Worm (Caenorhabditis elegans) whole organism, mixed stage, embryonic: ENCODE measurements around the gene aps-2.

Experiments
- M03D4.4 ChIP-seq: sonication (generic microtip); optimal IDR thresholded peaks from 2 replicates; lab custom pipeline; 2017; ENCODE audit warnings: mild to moderate bottlenecking, missing genetic modification characterization, missing compliant biosample characterization
- bed-3 ChIP-seq: fragments of 200-800 bp; sonication (Bioruptor generic); optimal IDR thresholded peaks from 3 replicates; lab custom pipeline; 2018; ENCODE audit warnings: mild to moderate bottlenecking, missing genetic modification characterization, moderate library complexity, missing compliant biosample characterization
- blmp-1 ChIP-seq: fragments of 150-350 bp; optimal IDR thresholded peaks from 2 replicates; lab custom pipeline; 2014; ENCODE audit warnings: missing biosample characterization, missing genetic modification characterization
- ceh-39 ChIP-seq: fragments of 150-350 bp; optimal IDR thresholded peaks from 2 replicates; lab custom pipeline; 2014; ENCODE audit warnings: missing biosample characterization, missing genetic modification characterization
- ceh-83 ChIP-seq: fragments of 200-800 bp; sonication (Bioruptor generic); optimal IDR thresholded peaks from 2 replicates; lab custom pipeline; 2018; ENCODE audit warnings: mild to moderate bottlenecking, missing genetic modification characterization, missing compliant biosample characterization
- ces-1 ChIP-seq: fragments of 150-350 bp; optimal IDR thresholded peaks from 2 replicates; lab custom pipeline; 2014; ENCODE audit warnings: missing biosample characterization, missing genetic modification reagents, missing genetic modification characterization
- cnd-1 ChIP-seq: fragments of 200-800 bp; sonication (Bioruptor generic); optimal IDR thresholded peaks from 2 replicates; lab custom pipeline; 2018; ENCODE audit warnings: mild to moderate bottlenecking, missing genetic modification characterization, missing compliant biosample characterization
- drap-1 ChIP-seq: fragments of 200-800 bp; sonication (Bioruptor generic); optimal IDR thresholded peaks from 3 replicates; lab custom pipeline; 2018; ENCODE audit warnings: mild to moderate bottlenecking, missing genetic modification characterization, missing compliant biosample characterization
- elt-1 ChIP-seq: sonication (generic microtip); optimal IDR thresholded peaks from 2 replicates; lab custom pipeline; 2017; ENCODE audit warnings: missing genetic modification characterization, mild to moderate bottlenecking, missing compliant biosample characterization, antibody characterized with exemption, moderate library complexity, borderline replicate concordance; ENCODE audit not compliant: insufficient read depth
- elt-3 ChIP-seq: fragments of 150-350 bp; optimal IDR thresholded peaks from 2 replicates; lab custom pipeline; 2014; ENCODE audit warnings: missing biosample characterization, missing genetic modification characterization
- flh-1 ChIP-seq: fragments of 200-800 bp; sonication (Bioruptor generic); optimal IDR thresholded peaks from 2 replicates; lab custom pipeline; 2018; ENCODE audit warnings: mild to moderate bottlenecking, missing genetic modification characterization, moderate library complexity, missing compliant biosample characterization
- ham-2 ChIP-seq: fragments of 200-800 bp; sonication (Bioruptor generic); optimal IDR thresholded peaks from 2 replicates; lab custom pipeline; 2018; ENCODE audit warnings: mild to moderate bottlenecking, missing genetic modification characterization, missing compliant biosample characterization
- hlh-1 ChIP-seq: fragments of 150-350 bp; optimal IDR thresholded peaks from 2 replicates; lab custom pipeline; 2014; ENCODE audit warnings: missing biosample characterization, missing genetic modification reagents, missing genetic modification characterization
- lin-13 ChIP-seq: fragments of 150-350 bp; optimal IDR thresholded peaks from 2 replicates; lab custom pipeline; 2014; ENCODE audit warnings: missing biosample characterization, missing genetic modification characterization
- lin-32 ChIP-seq: fragments of 200-800 bp; sonication (Bioruptor generic); optimal IDR thresholded peaks from 2 replicates; lab custom pipeline; 2018; ENCODE audit warnings: mild to moderate bottlenecking, missing genetic modification characterization, missing compliant biosample characterization
- lsy-2 ChIP-seq: fragments of 150-350 bp; optimal IDR thresholded peaks from 2 replicates; lab custom pipeline; 2014; ENCODE audit warnings: missing biosample characterization, missing genetic modification characterization
- mab-5 ChIP-seq: fragments of 150-350 bp; optimal IDR thresholded peaks from 2 replicates; lab custom pipeline; 2014; ENCODE audit warnings: missing biosample characterization, missing genetic modification characterization
- mls-2 ChIP-seq: sonication (generic microtip); optimal IDR thresholded peaks from 2 replicates; lab custom pipeline; 2016; ENCODE audit warnings: mild to moderate bottlenecking, missing genetic modification characterization, moderate library complexity, missing compliant biosample characterization
- nhr-12 ChIP-seq: fragments of 150-350 bp; optimal IDR thresholded peaks from 2 replicates; lab custom pipeline; 2014; ENCODE audit warnings: missing biosample characterization, missing genetic modification characterization
- nhr-2 ChIP-seq: fragments of 150-350 bp; optimal IDR thresholded peaks from 2 replicates; lab custom pipeline; 2014; ENCODE audit warnings: missing biosample characterization, missing genetic modification characterization
- nhr-237 ChIP-seq: fragments of 150-350 bp; optimal IDR thresholded peaks from 2 replicates; lab custom pipeline; 2014; ENCODE audit warnings: missing biosample characterization, missing genetic modification characterization
- nhr-76 ChIP-seq: sonication (generic microtip); optimal IDR thresholded peaks from 2 replicates; lab custom pipeline; 2017; ENCODE audit warnings: missing biosample characterization, missing genetic modification characterization
- pha-4 ChIP-seq: fragments of 150-350 bp; optimal IDR thresholded peaks from 2 replicates; lab custom pipeline; 2018; ENCODE audit warnings: missing biosample characterization, missing genetic modification reagents, missing genetic modification characterization
- sem-2 ChIP-seq: fragments of 200-800 bp; sonication (Bioruptor generic); optimal IDR thresholded peaks from 2 replicates; lab custom pipeline; 2018; ENCODE audit warnings: mild to moderate bottlenecking, missing genetic modification characterization, missing compliant biosample characterization
- snpc-4 ChIP-seq: fragments of 150-350 bp; optimal IDR thresholded peaks from 2 replicates; lab custom pipeline; 2014; ENCODE audit warnings: missing biosample characterization, missing genetic modification characterization
- sptf-1 ChIP-seq: sonication (generic microtip); optimal IDR thresholded peaks from 2 replicates; lab custom pipeline; 2017; ENCODE audit warnings: mild to moderate bottlenecking, missing genetic modification characterization, moderate library complexity, missing compliant biosample characterization
- tbx-8 ChIP-seq: fragments of 200-800 bp; sonication (Bioruptor generic); optimal IDR thresholded peaks from 2 replicates; lab custom pipeline; 2018; ENCODE audit warnings: mild to moderate bottlenecking, missing genetic modification characterization, moderate library complexity, missing compliant biosample characterization
- unc-120 ChIP-seq: sonication (generic microtip); optimal IDR thresholded peaks from 2 replicates; lab custom pipeline; 2017; ENCODE audit warnings: missing genetic modification characterization, missing compliant biosample characterization; ENCODE audit not compliant: poor library complexity, severe bottlenecking
- unc-62 ChIP-seq: fragments of 150-350 bp; optimal IDR thresholded peaks from 2 replicates; lab custom pipeline; 2014; ENCODE audit warnings: missing biosample characterization, missing genetic modification reagents, missing genetic modification characterization

aps-2 gene

DNA sequence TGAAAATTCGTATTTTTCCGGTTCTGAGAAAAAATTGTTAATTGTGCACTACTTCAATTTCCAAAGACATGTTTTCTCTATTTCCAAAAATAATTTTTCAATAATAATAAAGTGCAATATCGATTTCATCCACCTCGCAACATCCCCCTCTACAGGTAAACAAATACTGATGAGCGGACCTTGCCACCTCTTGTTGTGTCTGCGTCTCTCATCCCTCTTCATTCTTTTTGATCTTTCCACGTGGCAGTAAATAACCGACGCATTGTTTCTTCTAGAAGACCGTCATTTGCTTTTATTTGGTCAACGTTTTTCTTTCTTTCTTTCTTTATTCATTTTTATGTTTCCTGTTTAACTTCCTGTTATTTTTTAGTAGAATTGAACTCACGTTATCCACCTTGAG lies 45.2 kb downstream of the aps-2 start:
- no peak for TF ChIP-seq elt-3 (tag; lab: Kevin White, UChicago)
- TF ChIP-seq ceh-39 (tag; lab: Kevin White, UChicago): peak; percentile 39
- no peak for TF ChIP-seq nhr-76 (tag; lab: Kevin White, UChicago)
- TF ChIP-seq mab-5 (tag; lab: Kevin White, UChicago): no peak
- no peak for TF ChIP-seq lin-32
- TF ChIP-seq ham-2 (GFP tag; lab: Kevin White, UChicago): no peak
- peak; percentile 1 for TF ChIP-seq pha-4 (tag; lab: Kevin White, UChicago)
- peak; percentile 26 for TF ChIP-seq nhr-2 (tag; lab: Kevin White, UChicago)
- no peak for TF ChIP-seq M03D4.4 (tag; lab: Kevin White, UChicago)
- no peak for TF ChIP-seq nhr-237 (tag; lab: Kevin White, UChicago)
- no peak for TF ChIP-seq cnd-1 (tag; lab: Kevin White, UChicago)
- no peak for TF ChIP-seq bed-3 (GFP tag; lab: Kevin White, UChicago)
- no peak for TF ChIP-seq drap-1 (GFP tag; lab: Kevin White, UChicago)
- TF ChIP-seq hlh-1: no peak
- TF ChIP-seq tbx-8 (GFP tag; lab: Kevin White, UChicago): no peak
- no peak for TF ChIP-seq ces-1 (GFP tag; lab: Kevin White, UChicago)

DNA sequence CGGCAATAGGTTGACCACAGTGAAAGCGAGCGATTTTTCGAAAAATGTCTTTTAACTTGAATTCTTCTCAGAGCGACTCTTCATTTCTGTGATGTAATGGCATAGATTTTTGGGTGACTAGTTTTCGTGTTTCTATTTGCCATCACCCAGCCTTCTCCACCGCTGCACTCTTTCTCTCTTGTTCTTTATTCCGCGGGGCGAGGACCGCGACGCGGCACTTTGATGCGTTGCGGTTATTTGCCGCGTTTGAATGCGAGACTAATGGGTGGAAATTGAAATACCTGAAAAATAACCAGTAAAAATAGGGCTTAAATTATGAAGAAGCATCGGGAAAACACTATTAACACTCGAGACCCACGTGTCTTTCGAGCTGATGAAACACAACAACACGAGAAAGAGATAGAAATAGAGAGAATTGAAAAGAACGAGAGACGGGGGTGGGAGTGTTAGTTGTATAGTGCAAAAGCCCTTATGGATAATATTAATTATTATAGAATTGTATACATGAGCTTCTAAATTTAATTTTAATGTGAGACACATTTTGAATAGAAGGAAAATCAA lies 46.1 kb downstream of the aps-2 start, which contains the start of gene dgk-2:
dgk-2 (minus strand) TSS at position 281 of the 561 bp plus-strand sequence.
- no peak for TF ChIP-seq unc-120 (tag; lab: Kevin White, UChicago)
- no peak for TF ChIP-seq nhr-237 (tag; lab: Kevin White, UChicago)
- no peak for TF ChIP-seq cnd-1 (tag; lab: Kevin White, UChicago)
- TF ChIP-seq ces-1 (GFP tag; lab: Kevin White, UChicago): peak; percentile 70
- no peak for TF ChIP-seq ham-2 (GFP tag; lab: Kevin White, UChicago)
- TF ChIP-seq blmp-1 (tag; lab: Kevin White, UChicago): no peak
- TF ChIP-seq nhr-76 (tag; lab: Kevin White, UChicago): no peak
- TF ChIP-seq sptf-1 (tag; lab: Kevin White, UChicago): peak; percentile 41
- TF ChIP-seq ceh-83 (GFP tag; lab: Kevin White, UChicago): no peak
- TF ChIP-seq bed-3 (GFP tag; lab: Kevin White, UChicago): no peak
- no peak for TF ChIP-seq unc-62 (GFP tag; lab: Kevin White, UChicago)
- peak; percentile 9 for TF ChIP-seq mls-2 (tag; lab: Kevin White, UChicago)
- no peak for TF ChIP-seq sem-2 (GFP tag; lab: Kevin White, UChicago)

DNA sequence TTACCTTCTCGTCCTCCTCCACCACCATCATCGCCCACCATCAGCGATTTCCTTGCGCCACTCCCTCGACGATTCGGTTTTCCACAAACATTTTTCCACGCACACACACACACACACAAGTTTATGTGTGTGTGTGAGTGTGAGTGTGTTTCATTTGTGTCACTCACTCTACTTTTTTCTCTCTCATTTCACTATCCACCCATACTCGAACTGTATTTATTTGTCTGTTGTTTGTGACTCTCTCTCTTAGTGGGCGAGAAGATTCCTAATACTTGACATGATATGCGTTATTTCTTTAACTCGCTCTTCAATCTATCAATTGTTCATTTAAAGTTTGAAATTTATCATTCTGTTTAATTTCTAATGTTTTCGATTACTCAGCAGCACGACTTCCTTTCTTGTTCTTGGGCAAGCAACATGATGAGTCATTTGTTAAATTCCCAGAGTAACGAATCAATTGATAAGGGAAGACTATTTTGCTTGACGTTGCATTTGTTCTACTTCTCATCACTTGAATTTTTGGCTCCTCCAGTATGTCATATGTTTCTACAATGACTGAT lies 49.1 kb downstream of the aps-2 start:
- TF ChIP-seq nhr-12 (no peak), elt-1 (no peak), nhr-76 (tag; lab: Kevin White, UChicago) (no peak), lsy-2 (tag; lab: Kevin White, UChicago) (no peak), drap-1 (GFP tag; lab: Kevin White, UChicago) (no peak), flh-1 (GFP tag; lab: Kevin White, UChicago) (no peak), ceh-83 (GFP tag; lab: Kevin White, UChicago) (no peak), unc-120 (tag; lab: Kevin White, UChicago) (no peak), mab-5 (tag; lab: Kevin White, UChicago) (no peak), ces-1 (GFP tag; lab: Kevin White, UChicago) (no peak), snpc-4 (tag; lab: Kevin White, UChicago) (no peak), ceh-39 (tag; lab: Kevin White, UChicago) (no peak), sem-2 (GFP tag; lab: Kevin White, UChicago) (no peak), lin-13 (tag; lab: Kevin White, UChicago) (no peak), hlh-1 (no peak), cnd-1 (tag; lab: Kevin White, UChicago) (no peak), lin-32 (no peak), pha-4 (tag; lab: Kevin White, UChicago) (no peak)

DNA sequence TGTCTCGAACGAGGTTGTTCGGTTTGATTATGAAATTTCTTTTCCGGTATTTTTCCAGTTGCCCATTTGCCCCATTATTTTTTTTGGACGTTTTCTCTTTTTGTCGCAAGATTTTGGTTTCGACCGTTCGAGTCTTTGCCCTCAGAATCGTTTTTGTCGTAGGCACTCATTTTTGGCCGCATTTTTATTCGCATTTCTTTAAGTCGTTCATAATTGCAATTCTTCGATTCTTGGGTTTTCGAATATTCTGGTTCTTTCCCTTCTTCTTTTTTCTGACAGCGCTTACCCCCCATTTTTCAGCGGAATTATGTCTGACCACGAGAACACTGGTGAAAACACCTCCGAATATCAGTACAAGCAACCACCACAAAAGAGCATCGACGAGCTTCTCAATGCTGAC lies 50.1 kb downstream of the aps-2 start, which contains the start of gene rhi-1:
rhi-1 (plus strand) TSS at position 301 of the 400 bp plus-strand sequence.
- no peak for TF ChIP-seq drap-1 (GFP tag; lab: Kevin White, UChicago)
- TF ChIP-seq mab-5 (tag; lab: Kevin White, UChicago): no peak
- TF ChIP-seq, all 35 proteins: peak for 0
